Worm (Caenorhabditis elegans) whole organism, L3 larva: ENCODE results near the gene spat-1.

Source experiments
- ZK546.5 ChIP-seq: sonication (generic microtip); optimal IDR thresholded peaks from 2 replicates; lab custom pipeline; 2017; ENCODE audit warnings: missing biosample characterization, missing genetic modification characterization
- aly-2 ChIP-seq: fragments of 150-350 bp; optimal IDR thresholded peaks from 2 replicates; lab custom pipeline; 2014; ENCODE audit warnings: missing biosample characterization, missing genetic modification characterization
- ceh-16 ChIP-seq: sonication (generic microtip); optimal IDR thresholded peaks from 2 replicates; lab custom pipeline; 2017; ENCODE audit warnings: missing biosample characterization, missing genetic modification characterization
- ceh-28 ChIP-seq: fragments of 150-350 bp; optimal IDR thresholded peaks from 2 replicates; lab custom pipeline; 2014; ENCODE audit warnings: missing biosample characterization, missing genetic modification reagents, missing genetic modification characterization
- ceh-82 ChIP-seq: fragments of 150-350 bp; optimal IDR thresholded peaks from 2 replicates; lab custom pipeline; 2014; ENCODE audit warnings: missing biosample characterization, missing genetic modification characterization
- ceh-9 ChIP-seq: sonication (generic microtip); optimal IDR thresholded peaks from 2 replicates; lab custom pipeline; 2018; ENCODE audit warnings: missing biosample characterization, missing genetic modification characterization
- egl-27 ChIP-seq: sonication (generic microtip); optimal IDR thresholded peaks from 4 replicates; lab custom pipeline; 2017; ENCODE audit warnings: missing biosample characterization, missing genetic modification reagents, missing genetic modification characterization
- egl-5 ChIP-seq: fragments of 150-350 bp; optimal IDR thresholded peaks from 2 replicates; lab custom pipeline; 2017; ENCODE audit warnings: missing biosample characterization, missing genetic modification reagents, missing genetic modification characterization, inconsistent platforms
- elt-2 ChIP-seq: sonication (generic microtip); optimal IDR thresholded peaks from 2 replicates; lab custom pipeline; 2016; ENCODE audit warnings: missing genetic modification reagents, mild to moderate bottlenecking, missing genetic modification characterization, missing compliant biosample characterization
- eor-1 ChIP-seq, 2 experiments: fragments of 150-350 bp; optimal IDR thresholded peaks; 2 replicates each; lab custom pipeline; 2014 to 2018; ENCODE audit warnings: missing biosample characterization in 2 of 2, missing genetic modification characterization in 2 of 2
- fkh-10 ChIP-seq: sonication (generic microtip); optimal IDR thresholded peaks from 2 replicates; lab custom pipeline; 2017; ENCODE audit warnings: missing biosample characterization, missing genetic modification reagents, missing genetic modification characterization
- fkh-2 ChIP-seq: fragments of 150-350 bp; optimal IDR thresholded peaks from 2 replicates; lab custom pipeline; 2014; ENCODE audit warnings: missing biosample characterization, missing genetic modification reagents, missing genetic modification characterization
- lin-15B ChIP-seq: fragments of 150-350 bp; optimal IDR thresholded peaks from 2 replicates; lab custom pipeline; 2014; ENCODE audit warnings: missing biosample characterization, missing genetic modification characterization
- mdl-1 ChIP-seq: fragments of 150-350 bp; optimal IDR thresholded peaks from 2 replicates; lab custom pipeline; 2014; ENCODE audit warnings: missing biosample characterization, missing genetic modification characterization
- mml-1 ChIP-seq: fragments of 150-350 bp; sonication (generic microtip); optimal IDR thresholded peaks from 3 replicates; lab custom pipeline; 2014; ENCODE audit warnings: missing biosample characterization, missing genetic modification characterization
- nfya-1 ChIP-seq: sonication (generic microtip); optimal IDR thresholded peaks from 2 replicates; lab custom pipeline; 2017; ENCODE audit warnings: missing genetic modification characterization, mild to moderate bottlenecking, missing compliant biosample characterization, antibody characterized with exemption, moderate library complexity; ENCODE audit not compliant: insufficient read depth
- nhr-11 ChIP-seq: fragments of 150-350 bp; optimal IDR thresholded peaks from 2 replicates; lab custom pipeline; 2014; ENCODE audit warnings: missing biosample characterization, missing genetic modification characterization
- nhr-12 ChIP-seq: fragments of 150-350 bp; optimal IDR thresholded peaks from 2 replicates; lab custom pipeline; 2014; ENCODE audit warnings: missing biosample characterization, missing genetic modification characterization
- nhr-23 ChIP-seq: fragments of 150-350 bp; optimal IDR thresholded peaks from 2 replicates; lab custom pipeline; 2014; ENCODE audit warnings: missing biosample characterization, missing genetic modification reagents, missing genetic modification characterization
- nhr-25 ChIP-seq: sonication (generic microtip); optimal IDR thresholded peaks from 2 replicates; lab custom pipeline; 2017; ENCODE audit warnings: missing biosample characterization, missing genetic modification characterization
- nhr-28 ChIP-seq: fragments of 150-350 bp; optimal IDR thresholded peaks from 2 replicates; lab custom pipeline; 2014; ENCODE audit warnings: missing biosample characterization, missing genetic modification characterization
- nhr-43 ChIP-seq: sonication (generic microtip); optimal IDR thresholded peaks from 2 replicates; lab custom pipeline; 2016; ENCODE audit warnings: mild to moderate bottlenecking, missing genetic modification characterization, missing compliant biosample characterization; ENCODE audit not compliant: poor library complexity, severe bottlenecking
- nhr-67 ChIP-seq: fragments of 150-350 bp; optimal IDR thresholded peaks from 2 replicates; lab custom pipeline; 2014; ENCODE audit warnings: missing biosample characterization, missing genetic modification characterization
- nhr-76 ChIP-seq: fragments of 150-350 bp; sonication (generic microtip); optimal IDR thresholded peaks from 5 replicates; lab custom pipeline; 2014; ENCODE audit warnings: missing biosample characterization, missing genetic modification characterization
- nhr-77 ChIP-seq: fragments of 150-350 bp; optimal IDR thresholded peaks from 2 replicates; lab custom pipeline; 2014; ENCODE audit warnings: missing biosample characterization, missing genetic modification characterization
- pha-4 ChIP-seq: fragments of 150-350 bp; optimal IDR thresholded peaks from 2 replicates; lab custom pipeline; 2014; ENCODE audit warnings: missing biosample characterization, missing genetic modification reagents, missing genetic modification characterization
- pqm-1 ChIP-seq: fragments of 150-350 bp; optimal IDR thresholded peaks from 2 replicates; lab custom pipeline; 2017; ENCODE audit warnings: missing biosample characterization, missing genetic modification characterization, inconsistent platforms
- sea-2 ChIP-seq: fragments of 150-350 bp; sonication (generic microtip); optimal IDR thresholded peaks from 4 replicates; lab custom pipeline; 2014; ENCODE audit warnings: missing biosample characterization, missing genetic modification reagents, missing genetic modification characterization
- snpc-4 ChIP-seq: fragments of 150-350 bp; optimal IDR thresholded peaks from 2 replicates; lab custom pipeline; 2014; ENCODE audit warnings: missing biosample characterization, missing genetic modification characterization
- tbx-2 ChIP-seq: sonication (generic microtip); optimal IDR thresholded peaks from 2 replicates; lab custom pipeline; 2016; ENCODE audit warnings: mild to moderate bottlenecking, missing genetic modification characterization, missing compliant biosample characterization
- unc-39 ChIP-seq: sonication (generic microtip); optimal IDR thresholded peaks from 4 replicates; lab custom pipeline; 2017; ENCODE audit warnings: missing biosample characterization, missing genetic modification characterization
- zag-1 ChIP-seq: fragments of 150-350 bp; optimal IDR thresholded peaks from 2 replicates; lab custom pipeline; 2014; ENCODE audit warnings: missing biosample characterization, missing genetic modification characterization
- ztf-11 ChIP-seq: fragments of 150-350 bp; optimal IDR thresholded peaks from 2 replicates; lab custom pipeline; 2014; ENCODE audit warnings: missing biosample characterization, missing genetic modification characterization
- ztf-4 ChIP-seq: fragments of 150-350 bp; optimal IDR thresholded peaks from 2 replicates; lab custom pipeline; 2014; ENCODE audit warnings: missing biosample characterization, missing genetic modification characterization

The spat-1 gene

DNA sequence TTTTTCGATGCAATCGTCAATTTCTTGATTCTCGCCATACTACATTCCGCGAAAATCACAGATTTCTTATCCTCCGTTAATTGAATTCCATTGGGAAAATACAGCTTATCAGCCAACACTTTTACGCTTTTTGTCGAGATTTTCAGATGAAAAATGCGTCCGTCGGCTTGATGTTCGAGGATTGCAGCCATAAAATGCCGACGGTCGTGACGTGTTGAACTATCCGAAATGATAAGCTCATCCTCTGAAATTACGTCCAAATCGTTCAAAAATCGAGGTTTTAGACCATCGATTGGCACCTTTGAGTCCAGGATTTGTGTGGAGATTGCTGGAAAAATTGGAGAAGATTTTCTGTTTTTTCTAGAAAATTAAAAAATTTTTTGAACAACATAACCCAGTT lies 1.4 kb upstream of the spat-1 start:
- TF ChIP-seq pqm-1 (no peak), egl-27 (tag; lab: Kevin White, UChicago) (no peak), fkh-10 (GFP tag; lab: Kevin White, UChicago) (no peak), nhr-25 (tag; lab: Kevin White, UChicago) (no peak), nfya-1 (tag; lab: Kevin White, UChicago) (no peak), sea-2 (GFP tag; lab: Kevin White, UChicago) (no peak), ZK546.5 (tag; lab: Kevin White, UChicago) (no peak), fkh-2 (tag; lab: Kevin White, UChicago) (no peak), nhr-23 (no peak), nhr-11 (tag; lab: Kevin White, UChicago) (no peak), zag-1 (tag; lab: Kevin White, UChicago) (no peak), nhr-76 (no peak), tbx-2 (no peak), nhr-77 (no peak), ceh-16 (tag; lab: Kevin White, UChicago) (no peak), nhr-43 (no peak)

DNA sequence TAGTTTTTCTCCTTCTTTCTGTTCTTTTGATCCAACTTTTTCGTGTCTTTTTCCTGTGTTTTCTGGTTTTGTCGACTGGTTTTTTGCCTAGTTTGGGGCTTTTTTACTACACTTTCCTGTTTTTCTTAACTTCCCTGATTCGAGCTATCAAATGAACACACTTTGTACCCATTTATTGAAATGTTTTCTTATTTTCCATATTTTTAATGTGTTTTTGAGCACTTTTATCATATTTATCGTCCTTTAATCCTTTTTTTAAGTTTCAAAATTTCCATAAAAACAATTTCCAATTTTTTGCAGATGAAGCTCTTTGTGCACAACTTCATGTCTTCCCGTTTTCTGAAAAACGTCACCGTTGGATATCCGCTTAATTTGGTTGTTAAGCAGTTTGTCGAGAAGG lies 5.4 kb downstream of the spat-1 start, which contains the start of gene C04H5.1:
Gene C04H5.1, plus strand, starts transcription at position 301 of the 400 bp plus-strand sequence.
- TF ChIP-seq mml-1 (tag; lab: Kevin White, UChicago) (no peak), snpc-4 (no peak), nfya-1 (tag; lab: Kevin White, UChicago) (no peak), ceh-16 (tag; lab: Kevin White, UChicago) (no peak), fkh-10 (GFP tag; lab: Kevin White, UChicago) (no peak), egl-5 (no peak), aly-2 (tag; lab: Kevin White, UChicago) (no peak), nhr-25 (tag; lab: Kevin White, UChicago) (no peak), nhr-12 (no peak), zag-1 (tag; lab: Kevin White, UChicago) (no peak), eor-1 (tag; optimal IDR thresholded peaks at IDR 0.05; lab: Kevin White, UChicago) (no peak), ceh-9 (tag; lab: Kevin White, UChicago) (no peak), nhr-43 (no peak), nhr-11 (tag; lab: Kevin White, UChicago) (no peak), nhr-28 (no peak), nhr-67 (tag; lab: Kevin White, UChicago) (no peak), ceh-82 (tag; lab: Kevin White, UChicago) (no peak), nhr-76 (no peak), sea-2 (GFP tag; lab: Kevin White, UChicago) (no peak), lin-15B (tag; lab: Kevin White, UChicago) (no peak)

DNA sequence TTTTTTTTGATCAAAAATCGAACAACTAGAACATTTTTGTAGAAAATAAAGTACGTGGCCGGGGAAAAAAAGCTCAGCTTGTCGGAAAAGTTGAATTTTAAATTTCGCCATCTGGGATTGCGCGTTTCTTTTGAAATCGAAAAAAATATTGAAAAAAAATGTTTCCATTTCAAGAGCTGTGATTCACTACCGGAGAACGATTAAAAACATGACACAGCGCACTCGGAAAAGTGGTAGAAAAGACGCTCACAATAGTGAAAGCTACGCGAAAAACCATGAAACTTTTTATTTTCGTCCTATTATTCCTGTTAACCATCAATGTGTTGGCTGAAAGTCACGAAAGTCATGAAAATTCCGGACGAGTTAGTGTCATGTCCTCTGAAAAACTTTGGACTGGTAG lies 9.2 kb downstream of the spat-1 start, which contains the start of the genes clec-147 and C04H5.7:
Gene clec-147, minus strand, starts transcription at position 101 of the 400 bp plus-strand sequence.
Gene C04H5.7, plus strand, starts transcription at position 219 of the 400 bp plus-strand sequence.
- no peak for TF ChIP-seq pha-4 (tag; lab: Kevin White, UChicago)
- no peak for TF ChIP-seq nhr-23
- no peak for TF ChIP-seq mdl-1 (tag; lab: Kevin White, UChicago)
- no peak for TF ChIP-seq nhr-77
- no peak for TF ChIP-seq egl-5
- no peak for TF ChIP-seq unc-39
- TF ChIP-seq eor-1 (tag; optimal IDR thresholded peaks at IDR 0.05; lab: Kevin White, UChicago): no peak
- TF ChIP-seq snpc-4: no peak
- TF ChIP-seq ztf-11 (tag; lab: Kevin White, UChicago): no peak

DNA sequence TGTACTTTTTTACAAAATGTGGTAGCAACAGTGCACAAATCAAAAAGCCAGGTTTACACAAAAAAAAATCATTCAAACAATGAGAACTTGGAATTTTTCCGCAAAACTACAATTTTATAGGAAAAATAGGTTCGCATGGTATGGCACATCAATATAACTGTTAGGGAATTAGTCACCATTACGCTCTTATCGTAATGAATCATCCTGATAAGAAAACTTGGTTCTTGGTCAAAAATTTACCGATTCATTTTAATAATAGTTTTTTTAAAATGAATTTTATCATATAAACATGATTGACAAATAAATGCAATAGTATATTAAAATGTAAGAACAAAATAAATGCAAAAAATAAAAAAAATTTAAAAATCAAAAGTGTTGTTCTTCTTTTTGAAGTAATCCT lies 12.0 kb downstream of the spat-1 start:
- TF ChIP-seq elt-2: peak; percentile 59
- TF ChIP-seq snpc-4: no peak
- TF ChIP-seq pqm-1: peak; percentile 66

DNA sequence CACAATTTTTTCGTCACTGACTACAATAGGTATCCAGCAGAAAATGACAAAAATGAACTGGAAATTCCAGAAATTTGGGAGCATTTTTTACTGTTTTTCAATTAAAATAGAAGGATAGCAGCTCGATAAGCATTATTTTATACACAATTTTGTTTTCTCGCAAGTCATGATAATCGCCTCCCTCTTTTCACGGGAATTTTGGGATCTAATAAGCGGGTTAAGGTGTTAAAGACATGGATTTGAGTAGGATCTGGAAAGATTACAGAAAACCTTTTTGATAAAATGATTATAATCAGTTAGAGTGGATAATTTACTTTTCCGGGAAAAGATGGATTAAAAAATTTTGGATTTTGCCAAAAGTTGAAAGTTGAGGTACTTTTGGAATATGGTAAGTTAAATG lies 20.1 kb downstream of the spat-1 start, which contains the start of gene gcy-29:
Gene gcy-29, minus strand, starts transcription at position 101 of the 400 bp plus-strand sequence.
- TF ChIP-seq nfya-1 (tag; lab: Kevin White, UChicago) (no peak), ceh-9 (tag; lab: Kevin White, UChicago) (no peak), nhr-11 (tag; lab: Kevin White, UChicago) (no peak), nhr-67 (tag; lab: Kevin White, UChicago) (no peak)

DNA sequence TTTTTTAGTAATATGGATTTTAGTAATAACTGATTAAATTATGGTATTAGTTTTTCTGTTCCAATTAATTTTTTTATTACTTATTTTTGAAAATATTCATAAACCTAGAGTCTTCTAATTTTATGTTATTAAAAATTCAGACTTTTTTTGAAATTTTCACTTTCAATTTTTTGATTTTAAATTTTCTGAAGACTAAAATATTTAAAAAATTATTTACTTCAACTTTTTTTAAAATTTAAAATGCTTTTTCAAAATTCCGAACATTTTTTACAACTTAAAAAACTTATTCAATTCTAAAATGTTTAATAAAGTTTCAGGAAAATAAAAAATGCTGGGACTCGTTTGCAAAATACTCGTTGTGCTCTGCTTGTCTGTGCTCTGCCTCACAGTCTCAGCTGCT lies 22.1 kb downstream of the spat-1 start, which contains the start of gene nlp-41:
Gene nlp-41, plus strand, starts transcription at position 301 of the 400 bp plus-strand sequence.
- no peak for TF ChIP-seq ztf-4 (tag; lab: Kevin White, UChicago)
- TF ChIP-seq ceh-28 (tag; lab: Kevin White, UChicago): no peak
- TF ChIP-seq, all 47 proteins: peak for 0
